Fruit fly (Drosophila melanogaster): ENCODE data around the gene SNF4Agamma.

Gene SNF4Agamma

DNA sequence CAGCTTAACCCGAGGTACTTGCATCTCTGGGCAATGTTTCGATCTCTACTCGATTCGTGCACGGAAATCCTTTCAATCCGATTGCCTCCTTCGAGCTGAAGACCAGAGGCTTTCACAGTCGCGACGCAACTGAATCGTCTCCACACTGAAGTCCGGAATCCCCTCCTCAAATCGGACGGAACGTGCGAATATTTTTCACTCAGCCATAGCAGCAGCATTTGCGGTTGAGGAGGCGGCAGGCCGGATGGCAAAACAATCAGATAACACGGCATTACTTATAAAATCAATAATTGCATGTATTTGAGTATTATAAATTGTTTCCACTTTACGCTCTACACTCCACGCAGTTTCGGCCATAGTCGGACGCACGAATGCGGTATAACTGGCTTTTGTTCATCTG is 27.6 kb downstream of the SNF4Agamma start, which contains the start of gene Snmp1:
Snmp1 (minus strand) TSS at position 101 of the 400 bp plus-strand sequence.
- TF ChIP-seq schlank (tag; optimal IDR thresholded peaks at IDR 0.05) (no peak), Med (GFP tag) (peak; percentile 18)

DNA sequence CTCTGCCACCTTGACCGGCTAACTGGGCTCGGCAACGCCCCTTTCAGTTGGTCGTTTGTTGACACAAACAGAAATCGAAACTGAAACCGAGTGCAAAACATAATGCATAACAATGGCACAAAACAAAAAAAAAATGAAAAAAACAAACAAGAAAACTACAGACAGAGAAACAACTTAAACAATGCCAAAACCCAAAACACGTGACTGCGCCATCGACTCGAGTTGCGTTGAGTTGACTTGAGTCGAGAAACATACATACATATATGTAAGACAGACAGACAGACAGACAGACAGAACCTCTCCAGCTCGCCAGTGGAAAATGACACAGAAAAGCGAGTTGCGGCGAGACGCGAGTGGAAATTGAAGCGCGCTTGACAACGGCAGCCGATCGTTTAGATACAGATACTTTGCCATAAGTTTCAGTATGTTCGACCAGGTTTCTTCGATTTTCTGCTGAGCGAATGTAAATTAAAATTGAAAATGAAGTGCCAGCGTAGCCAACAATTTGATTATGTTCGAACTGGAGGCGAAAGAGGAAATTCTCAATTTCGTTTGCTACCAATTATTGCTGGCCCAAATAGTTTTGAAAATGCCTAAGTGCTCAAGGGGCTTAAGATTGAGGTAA is 29.1 kb downstream of the SNF4Agamma start:
- TF ChIP-seq zen (tag; optimal IDR thresholded peaks at IDR 0.05) (no peak), Lhr (GFP tag; optimal IDR thresholded peaks at IDR 0.05) (no peak), exex (tag; optimal IDR thresholded peaks at IDR 0.05) (no peak), Lpt (GFP tag; optimal IDR thresholded peaks at IDR 0.05) (no peak), danr (GFP tag; IDR thresholded peaks at IDR 0.05) (no peak), CG8924 (tag; optimal IDR thresholded peaks at IDR 0.05) (no peak), CG30431 (GFP tag; optimal IDR thresholded peaks at IDR 0.05) (no peak), schlank (tag; optimal IDR thresholded peaks at IDR 0.05) (no peak), CG6254 (GFP tag; optimal IDR thresholded peaks at IDR 0.05) (no peak), Xbp1 (GFP tag; optimal IDR thresholded peaks at IDR 0.05) (no peak), HHEX (GFP tag; optimal IDR thresholded peaks at IDR 0.05) (no peak), Max (GFP tag; optimal IDR thresholded peaks at IDR 0.05) (no peak), Bgb (GFP tag; IDR thresholded peaks at IDR 0.05; ENCODE audit: partially characterized antibody) (no peak), CG31388 (GFP tag; optimal IDR thresholded peaks at IDR 0.05) (no peak), grn (GFP tag; optimal IDR thresholded peaks at IDR 0.05) (no peak), CG11085 (GFP tag; IDR thresholded peaks at IDR 0.05) (no peak), her (GFP tag; optimal IDR thresholded peaks at IDR 0.05) (no peak), cg (GFP tag; optimal IDR thresholded peaks at IDR 0.05) (no peak), Blimp-1 (GFP tag; optimal IDR thresholded peaks at IDR 0.05) (peak; percentile 32), unc-4 (GFP tag; IDR thresholded peaks at IDR 0.05; ENCODE audit: partially characterized antibody) (no peak), Hey (tag; optimal IDR thresholded peaks at IDR 0.05) (no peak), Drgx (GFP tag; IDR thresholded peaks at IDR 0.05) (peak; percentile 47; the same call in 1 of the 2 replicates), Dll (GFP tag; IDR thresholded peaks at IDR 0.05; ENCODE audit: partially characterized antibody) (no peak), dysf (GFP tag; IDR thresholded peaks at IDR 0.05) (no peak), CG8765 (GFP tag; IDR thresholded peaks at IDR 0.05) (no peak), CG42726 (GFP tag; IDR thresholded peaks at IDR 0.05; ENCODE audit: partially characterized antibody) (no peak), ERR (GFP tag; optimal IDR thresholded peaks at IDR 0.05) (no peak), lmd (GFP tag; IDR thresholded peaks at IDR 0.05) (no peak), CG34224 (GFP tag; IDR thresholded peaks at IDR 0.05; ENCODE audit: partially characterized antibody) (0 out of 3 replicates have a peak, but pooled peaks have one; percentile 13), CG17802 (tag; optimal IDR thresholded peaks at IDR 0.05) (no peak), ato (GFP tag; IDR thresholded peaks at IDR 0.05; ENCODE audit: partially characterized antibody) (no peak), CG14014 (GFP tag; IDR thresholded peaks at IDR 0.05) (0 out of 2 replicates have a peak, but pooled peaks have one; percentile 6), Poxn (GFP tag; IDR thresholded peaks at IDR 0.05) (no peak), scrt (GFP tag; optimal IDR thresholded peaks at IDR 0.05) (no peak), Scr (GFP tag; IDR thresholded peaks at IDR 0.05; ENCODE audit: partially characterized antibody) (no peak), lab (GFP tag; optimal IDR thresholded peaks at IDR 0.05) (no peak), cwo (GFP tag; optimal IDR thresholded peaks at IDR 0.05) (peak; percentile 85), CG15073 (GFP tag; optimal IDR thresholded peaks at IDR 0.05) (no peak), repo (GFP tag; optimal IDR thresholded peaks at IDR 0.05) (no peak), tgo (GFP tag; IDR thresholded peaks at IDR 0.05) (no peak), CG15601 (tag; optimal IDR thresholded peaks at IDR 0.05) (no peak), Hr39 (optimal IDR thresholded peaks at IDR 0.05) (no peak), wor (GFP tag; IDR thresholded peaks at IDR 0.05) (no peak), Antp (GFP tag; optimal IDR thresholded peaks at IDR 0.05) (no peak), sc (optimal IDR thresholded peaks at IDR 0.05) (no peak), sc (GFP tag; optimal IDR thresholded peaks at IDR 0.05) (no peak), maf-S (GFP tag; optimal IDR thresholded peaks at IDR 0.05) (no peak)
